Worm (Caenorhabditis elegans): ENCODE data around the gene rnf-121.

Gene rnf-121

ce11 chrIII:4196301-4196987, 25.7 kb upstream of the rnf-121 start (continued):
- no peak for TF ChIP-seq che-1 (tag; optimal IDR thresholded peaks at IDR 0.05)
- TF ChIP-seq mec-3 (tag; optimal IDR thresholded peaks at IDR 0.05; ENCODE audit: borderline replicate concordance): peak; percentile 78
- TF ChIP-seq ttx-3 (tag; optimal IDR thresholded peaks at IDR 0.05): no peak
- TF ChIP-seq tbx-7 (tag; optimal IDR thresholded peaks at IDR 0.05): peak; percentile 69
- no peak for TF ChIP-seq sox-2 (GFP tag; IDR thresholded peaks at IDR 0.05)
- peak; percentile 53 for TF ChIP-seq ceh-18 (tag; optimal IDR thresholded peaks at IDR 0.05)
- peak; percentile 67 for TF ChIP-seq nfya-1 (tag; optimal IDR thresholded peaks at IDR 0.05)
- TF ChIP-seq lim-6 (tag; optimal IDR thresholded peaks at IDR 0.05): peak; percentile 61
- TF ChIP-seq ceh-9 (tag; optimal IDR thresholded peaks at IDR 0.05): no peak
- no peak for TF ChIP-seq Y22D7AL.16 (tag; optimal IDR thresholded peaks at IDR 0.05)
- peak; percentile 47 for TF ChIP-seq unc-42 (tag; optimal IDR thresholded peaks at IDR 0.05)
- peak; percentile 51 for TF ChIP-seq unc-55 (GFP tag; optimal IDR thresholded peaks at IDR 0.05)
- no peak for TF ChIP-seq K09A11.1 (tag; optimal IDR thresholded peaks at IDR 0.05; ENCODE audit: insufficient read depth)

ce11 chrIII:4195306-4196008, 24.7 kb upstream of the rnf-121 start:
- TF ChIP-seq ama-1 (optimal IDR thresholded peaks at IDR 0.05): peak; percentile 82
- TF ChIP-seq nhr-232 (tag; optimal IDR thresholded peaks at IDR 0.05): no peak
- no peak for TF ChIP-seq dve-1 (tag; optimal IDR thresholded peaks at IDR 0.05)
- TF ChIP-seq C08G9.2 (tag; optimal IDR thresholded peaks at IDR 0.05): no peak
- no peak for TF ChIP-seq C38D4.7 (GFP tag; optimal IDR thresholded peaks at IDR 0.05)
- no peak for TF ChIP-seq ceh-9 (tag; optimal IDR thresholded peaks at IDR 0.05)
- peak; percentile 94 for TF ChIP-seq hlh-8 (tag; optimal IDR thresholded peaks at IDR 0.05)

DNA sequence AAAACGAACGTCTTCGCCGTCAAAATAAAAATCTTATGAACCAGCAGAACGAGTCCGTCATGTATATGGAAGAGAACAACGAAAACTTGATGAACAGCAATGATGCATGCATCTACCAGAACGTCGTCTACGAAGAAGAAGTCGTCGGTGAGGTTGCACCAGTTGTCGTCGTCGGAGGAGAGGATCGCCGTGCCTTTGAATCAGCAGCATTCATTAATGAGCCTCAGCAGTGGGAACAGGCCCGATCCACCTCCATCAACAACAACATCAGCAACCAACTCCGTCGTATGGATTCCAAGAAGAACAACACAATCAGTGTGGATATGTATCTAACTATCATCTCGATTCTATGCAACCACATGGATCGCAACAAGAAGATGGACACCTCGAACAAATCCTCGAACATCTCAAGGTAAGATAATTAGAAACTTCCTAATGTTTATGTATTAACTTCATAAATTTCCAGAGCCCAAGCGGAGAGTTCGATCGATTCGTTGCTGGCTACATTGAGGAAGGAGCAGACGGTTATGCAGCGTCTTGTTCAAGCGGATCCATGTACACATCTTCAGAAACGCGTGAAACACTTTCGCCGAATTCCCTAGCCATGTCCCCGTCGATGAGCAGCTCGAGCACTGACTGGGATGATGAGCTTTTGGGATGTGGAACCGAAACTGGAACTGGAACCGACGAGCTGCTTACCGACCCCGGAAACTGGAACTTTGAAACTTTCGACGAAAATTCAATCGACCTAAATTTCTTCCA, 23.8 kb upstream of the rnf-121 start:
- no peak for TF ChIP-seq dve-1 (tag; optimal IDR thresholded peaks at IDR 0.05)

ce11 chrIII:4193659-4194103, 22.9 kb upstream of the rnf-121 start, which contains the start of gene xbp-1:
TSS of gene xbp-1 (plus strand) at chrIII:4193809.
- TF ChIP-seq mec-3 (tag; optimal IDR thresholded peaks at IDR 0.05; ENCODE audit: borderline replicate concordance) (no peak), ceh-31 (tag; optimal IDR thresholded peaks at IDR 0.05) (peak; percentile 71), T23F11.4 (GFP tag; optimal IDR thresholded peaks at IDR 0.05) (no peak), hlh-30 (tag; optimal IDR thresholded peaks at IDR 0.05; ENCODE audit: insufficient read depth) (peak; percentile 62), hlh-13 (GFP tag; optimal IDR thresholded peaks at IDR 0.05) (no peak), che-1 (tag; optimal IDR thresholded peaks at IDR 0.05) (no peak), K02D7.2 (tag; optimal IDR thresholded peaks at IDR 0.05) (no peak), ceh-48 (tag; optimal IDR thresholded peaks at IDR 0.05) (no peak), F13H6.1 (tag; optimal IDR thresholded peaks at IDR 0.05) (no peak), tbx-7 (tag; optimal IDR thresholded peaks at IDR 0.05) (no peak), pax-1 (tag; optimal IDR thresholded peaks at IDR 0.05) (peak; percentile 77), unc-55 (GFP tag; optimal IDR thresholded peaks at IDR 0.05) (peak; percentile 90), elt-2 (tag; optimal IDR thresholded peaks at IDR 0.05) (peak; percentile 76), Y22D7AL.16 (tag; optimal IDR thresholded peaks at IDR 0.05) (no peak), ceh-14 (tag; optimal IDR thresholded peaks at IDR 0.05) (peak; percentile 38), lim-6 (tag; optimal IDR thresholded peaks at IDR 0.05) (no peak), ref-2 (tag; optimal IDR thresholded peaks at IDR 0.05) (peak; percentile 68), ceh-2 (tag; optimal IDR thresholded peaks at IDR 0.05) (no peak), dve-1 (tag; optimal IDR thresholded peaks at IDR 0.05) (peak; percentile 87), ceh-6 (GFP tag; optimal IDR thresholded peaks at IDR 0.05) (no peak), dmd-4 (tag; optimal IDR thresholded peaks at IDR 0.05; ENCODE audit: borderline replicate concordance) (peak; percentile 41), tbx-2 (tag; optimal IDR thresholded peaks at IDR 0.05) (peak; percentile 69), eyg-1 (tag; optimal IDR thresholded peaks at IDR 0.05) (no peak), sdc-2 (tag; optimal IDR thresholded peaks at IDR 0.05) (peak; percentile 2), ama-1 (optimal IDR thresholded peaks at IDR 0.05) (peak; percentile 23), pag-3 (tag; optimal IDR thresholded peaks at IDR 0.05; ENCODE audit: borderline replicate concordance) (no peak), fkh-10 (GFP tag; optimal IDR thresholded peaks at IDR 0.05) (peak; percentile 20), madf-2 (tag; optimal IDR thresholded peaks at IDR 0.05) (peak; percentile 22), nhr-232 (tag; optimal IDR thresholded peaks at IDR 0.05) (no peak), gmeb-2 (tag; optimal IDR thresholded peaks at IDR 0.05) (no peak), pros-1 (tag; optimal IDR thresholded peaks at IDR 0.05) (no peak)
